Worm (Caenorhabditis elegans) whole organism, L3 larva: Measurements from ENCODE around the gene Y38E10A.2.
A peak's percentile ranks its signal among the peaks of the same experiment; 100 is the strongest.

Experiments
- aly-2 ChIP-seq: fragments of 150-350 bp; optimal IDR thresholded peaks from 2 replicates; lab custom pipeline; 2014; ENCODE audit warnings: missing biosample characterization, missing genetic modification characterization
- ceh-28 ChIP-seq: fragments of 150-350 bp; optimal IDR thresholded peaks from 2 replicates; lab custom pipeline; 2014; ENCODE audit warnings: missing biosample characterization, missing genetic modification reagents, missing genetic modification characterization
- ceh-82 ChIP-seq: fragments of 150-350 bp; optimal IDR thresholded peaks from 2 replicates; lab custom pipeline; 2014; ENCODE audit warnings: missing biosample characterization, missing genetic modification characterization
- ceh-9 ChIP-seq: sonication (generic microtip); optimal IDR thresholded peaks from 2 replicates; lab custom pipeline; 2018; ENCODE audit warnings: missing biosample characterization, missing genetic modification characterization
- egl-27 ChIP-seq: sonication (generic microtip); optimal IDR thresholded peaks from 4 replicates; lab custom pipeline; 2017; ENCODE audit warnings: missing biosample characterization, missing genetic modification reagents, missing genetic modification characterization
- egl-5 ChIP-seq: fragments of 150-350 bp; optimal IDR thresholded peaks from 2 replicates; lab custom pipeline; 2017; ENCODE audit warnings: missing biosample characterization, missing genetic modification reagents, missing genetic modification characterization, inconsistent platforms
- elt-2 ChIP-seq: sonication (generic microtip); optimal IDR thresholded peaks from 2 replicates; lab custom pipeline; 2016; ENCODE audit warnings: missing genetic modification reagents, mild to moderate bottlenecking, missing genetic modification characterization, missing compliant biosample characterization
- elt-3 ChIP-seq, 3 experiments: fragments of 150-350 bp in 1 of 3; sonication (generic microtip) in 2 of 3; optimal IDR thresholded peaks; 2 replicates in 2 of 3; 4 replicates in 1 of 3; lab custom pipeline; 2014 to 2017; ENCODE audit warnings: missing biosample characterization in 3 of 3, missing genetic modification characterization in 3 of 3
- eor-1 ChIP-seq, 2 experiments: fragments of 150-350 bp; optimal IDR thresholded peaks; 2 replicates each; lab custom pipeline; 2014 to 2018; ENCODE audit warnings: missing biosample characterization in 2 of 2, missing genetic modification characterization in 2 of 2
- fkh-10 ChIP-seq: sonication (generic microtip); optimal IDR thresholded peaks from 2 replicates; lab custom pipeline; 2017; ENCODE audit warnings: missing biosample characterization, missing genetic modification reagents, missing genetic modification characterization
- fos-1 ChIP-seq: fragments of 150-350 bp; optimal IDR thresholded peaks from 2 replicates; lab custom pipeline; 2014; ENCODE audit warnings: missing biosample characterization, missing genetic modification characterization
- hmg-11 ChIP-seq: sonication (generic microtip); optimal IDR thresholded peaks from 2 replicates; lab custom pipeline; 2016; ENCODE audit warnings: missing genetic modification characterization, missing compliant biosample characterization
- jun-1 ChIP-seq: fragments of 150-350 bp; optimal IDR thresholded peaks from 2 replicates; lab custom pipeline; 2014; ENCODE audit warnings: missing biosample characterization, missing genetic modification reagents, missing genetic modification characterization
- lin-15B ChIP-seq: fragments of 150-350 bp; optimal IDR thresholded peaks from 2 replicates; lab custom pipeline; 2014; ENCODE audit warnings: missing biosample characterization, missing genetic modification characterization
- lin-39 ChIP-seq: fragments of 150-350 bp; optimal IDR thresholded peaks from 2 replicates; lab custom pipeline; 2018; ENCODE audit warnings: missing biosample characterization, missing genetic modification reagents, missing genetic modification characterization
- lsy-12 ChIP-seq: sonication (generic microtip); optimal IDR thresholded peaks from 2 replicates; lab custom pipeline; 2016; ENCODE audit warnings: mild to moderate bottlenecking, missing genetic modification characterization, missing compliant biosample characterization
- mml-1 ChIP-seq: fragments of 150-350 bp; sonication (generic microtip); optimal IDR thresholded peaks from 3 replicates; lab custom pipeline; 2014; ENCODE audit warnings: missing biosample characterization, missing genetic modification characterization
- nfya-1 ChIP-seq: sonication (generic microtip); optimal IDR thresholded peaks from 2 replicates; lab custom pipeline; 2017; ENCODE audit warnings: missing genetic modification characterization, mild to moderate bottlenecking, missing compliant biosample characterization, antibody characterized with exemption, moderate library complexity; ENCODE audit not compliant: insufficient read depth
- nhr-11 ChIP-seq: fragments of 150-350 bp; optimal IDR thresholded peaks from 2 replicates; lab custom pipeline; 2014; ENCODE audit warnings: missing biosample characterization, missing genetic modification characterization
- nhr-23 ChIP-seq: fragments of 150-350 bp; optimal IDR thresholded peaks from 2 replicates; lab custom pipeline; 2014; ENCODE audit warnings: missing biosample characterization, missing genetic modification reagents, missing genetic modification characterization
- nhr-237 ChIP-seq: fragments of 150-350 bp; optimal IDR thresholded peaks from 2 replicates; lab custom pipeline; 2014; ENCODE audit warnings: missing biosample characterization, missing genetic modification characterization
- nhr-25 ChIP-seq: sonication (generic microtip); optimal IDR thresholded peaks from 2 replicates; lab custom pipeline; 2017; ENCODE audit warnings: missing biosample characterization, missing genetic modification characterization
- nhr-43 ChIP-seq: sonication (generic microtip); optimal IDR thresholded peaks from 2 replicates; lab custom pipeline; 2016; ENCODE audit warnings: mild to moderate bottlenecking, missing genetic modification characterization, missing compliant biosample characterization; ENCODE audit not compliant: poor library complexity, severe bottlenecking
- nhr-67 ChIP-seq: fragments of 150-350 bp; optimal IDR thresholded peaks from 2 replicates; lab custom pipeline; 2014; ENCODE audit warnings: missing biosample characterization, missing genetic modification characterization
- nhr-77 ChIP-seq: fragments of 150-350 bp; optimal IDR thresholded peaks from 2 replicates; lab custom pipeline; 2014; ENCODE audit warnings: missing biosample characterization, missing genetic modification characterization
- pha-4 ChIP-seq: fragments of 150-350 bp; optimal IDR thresholded peaks from 2 replicates; lab custom pipeline; 2014; ENCODE audit warnings: missing biosample characterization, missing genetic modification reagents, missing genetic modification characterization
- pqm-1 ChIP-seq: fragments of 150-350 bp; optimal IDR thresholded peaks from 2 replicates; lab custom pipeline; 2017; ENCODE audit warnings: missing biosample characterization, missing genetic modification characterization, inconsistent platforms
- skn-1 ChIP-seq: fragments of 150-350 bp; optimal IDR thresholded peaks from 2 replicates; lab custom pipeline; 2014; ENCODE audit warnings: missing biosample characterization, missing genetic modification characterization
- snpc-4 ChIP-seq: fragments of 150-350 bp; optimal IDR thresholded peaks from 2 replicates; lab custom pipeline; 2014; ENCODE audit warnings: missing biosample characterization, missing genetic modification characterization
- unc-39 ChIP-seq: sonication (generic microtip); optimal IDR thresholded peaks from 4 replicates; lab custom pipeline; 2017; ENCODE audit warnings: missing biosample characterization, missing genetic modification characterization
- zag-1 ChIP-seq: fragments of 150-350 bp; optimal IDR thresholded peaks from 2 replicates; lab custom pipeline; 2014; ENCODE audit warnings: missing biosample characterization, missing genetic modification characterization
- ztf-11 ChIP-seq: fragments of 150-350 bp; optimal IDR thresholded peaks from 2 replicates; lab custom pipeline; 2014; ENCODE audit warnings: missing biosample characterization, missing genetic modification characterization

Y38E10A.2 gene

ce11 chrII:12606108-12606507 lies 32.7 kb upstream of the Y38E10A.2 start:
- no peak for TF ChIP-seq jun-1 (tag; lab: Kevin White, UChicago)
- TF ChIP-seq lin-15B (tag; lab: Kevin White, UChicago), result no peak
- no peak for TF ChIP-seq nhr-11
- TF ChIP-seq unc-39 (tag; lab: Kevin White, UChicago), result no peak
- no peak for TF ChIP-seq eor-1 (tag; optimal IDR thresholded peaks at IDR 0.05; lab: Kevin White, UChicago)
- no peak for TF ChIP-seq lin-39 (tag; lab: Kevin White, UChicago)
- no peak for TF ChIP-seq egl-5 (tag; lab: Kevin White, UChicago)
- no peak for TF ChIP-seq nhr-237
- no peak for TF ChIP-seq elt-3 (tag; optimal IDR thresholded peaks at IDR 0.05; lab: Kevin White, UChicago)

ce11 chrII:12603667-12604621 lies 30.5 kb upstream of the Y38E10A.2 start, which contains the start of the genes ceh-100 and lips-15:
Gene ceh-100 (minus strand): TSS chrII:12603680.
Gene lips-15 (plus strand): TSS chrII:12604386.
- TF ChIP-seq lin-15B (tag; lab: Kevin White, UChicago) (peak; percentile 81), eor-1 (tag; optimal IDR thresholded peaks at IDR 0.05; lab: Kevin White, UChicago) (no peak), nhr-25 (tag; lab: Kevin White, UChicago) (peak; percentile 56), nhr-23 (tag; lab: Kevin White, UChicago) (peak; percentile 0), nfya-1 (tag; lab: Kevin White, UChicago) (peak; percentile 46), elt-2 (tag; lab: Kevin White, UChicago) (peak; percentile 5), hmg-11 (tag; lab: Kevin White, UChicago) (peak; percentile 43), pha-4 (tag; lab: Kevin White, UChicago) (peak; percentile 23), egl-5 (tag; lab: Kevin White, UChicago) (peak; percentile 37), ceh-28 (peak; percentile 78), nhr-11 (no peak), mml-1 (tag; lab: Kevin White, UChicago) (no peak)

- peak; percentile 31 for TF ChIP-seq elt-2 (tag; lab: Kevin White, UChicago)
- TF ChIP-seq pqm-1 (tag; lab: Kevin White, UChicago), result peak; percentile 63
- no peak for TF ChIP-seq nhr-67
- TF ChIP-seq nhr-237, result no peak
Observed at ce11 chrII:12580952-12581351, 7.5 kb upstream of the Y38E10A.2 start, which contains the start of gene clec-4. Gene clec-4 (minus strand): TSS chrII:12581113.

DNA sequence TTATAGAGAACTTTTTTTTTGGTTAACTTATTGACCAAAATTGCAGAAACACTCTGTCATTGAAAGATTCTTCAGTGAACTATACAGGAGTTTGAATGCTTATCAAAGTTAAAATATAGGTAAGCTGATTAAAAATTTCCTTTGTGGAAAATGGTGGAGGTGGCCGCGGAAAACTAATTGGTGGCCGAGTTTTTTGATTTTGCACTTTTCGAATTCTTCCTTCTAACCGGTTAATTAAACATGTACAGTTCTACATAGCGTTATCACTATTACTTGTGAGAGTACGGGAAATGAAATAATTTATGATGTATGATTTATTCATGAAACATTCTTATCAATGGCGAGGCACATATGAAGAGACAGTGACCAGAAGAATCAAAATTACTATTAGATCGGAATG lies 4.3 kb upstream of the Y38E10A.2 start, which contains the start of gene clec-8:
Gene clec-8 (minus strand): TSS at position 308 of the 400 bp plus-strand sequence.
- TF ChIP-seq pqm-1 (tag; lab: Kevin White, UChicago) (peak; percentile 74), fkh-10 (GFP tag; lab: Kevin White, UChicago) (no peak), zag-1 (no peak), elt-2 (tag; lab: Kevin White, UChicago) (peak; percentile 74), ceh-28 (peak; percentile 27), nhr-11 (no peak), pha-4 (tag; lab: Kevin White, UChicago) (no peak), nhr-43 (tag; lab: Kevin White, UChicago) (no peak)

ce11 chrII:12574668-12575067 lies 1.2 kb upstream of the Y38E10A.2 start, which contains the start of gene Y38E10A.3:
Gene Y38E10A.3 (minus strand): TSS chrII:12574768.
- TF ChIP-seq lin-15B (tag; lab: Kevin White, UChicago) (no peak), ztf-11 (no peak), fos-1 (no peak)

DNA sequence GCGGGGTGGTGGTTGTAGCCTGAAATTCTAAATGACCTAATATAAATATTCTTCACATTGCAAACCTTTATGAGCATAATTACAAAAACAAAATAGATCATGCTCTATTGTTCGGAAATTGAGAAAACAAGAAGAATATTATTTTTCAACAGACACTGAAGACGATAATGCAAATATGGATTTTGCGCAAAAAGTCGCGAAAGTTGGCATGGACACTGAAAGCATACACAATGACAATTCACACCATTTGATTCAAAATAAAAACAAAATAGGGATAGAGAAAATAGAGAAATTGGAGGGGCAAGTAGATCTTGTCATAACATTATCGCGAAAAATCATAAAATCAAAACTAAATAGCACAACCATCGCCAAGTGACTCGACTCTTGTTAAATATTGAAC lies 681 bp downstream of the Y38E10A.2 start, which contains the start of gene Y38E10A.35:
Gene Y38E10A.35 (minus strand): TSS at position 101 of the 400 bp plus-strand sequence.
- TF ChIP-seq fos-1 (no peak), nhr-67 (no peak), lsy-12 (tag; lab: Kevin White, UChicago) (no peak), skn-1 (tag; lab: Kevin White, UChicago) (no peak), lin-39 (tag; lab: Kevin White, UChicago) (no peak), elt-2 (tag; lab: Kevin White, UChicago) (no peak), nhr-77 (no peak), aly-2 (tag; lab: Kevin White, UChicago) (no peak), snpc-4 (tag; lab: Kevin White, UChicago) (no peak), ceh-28 (no peak), jun-1 (tag; lab: Kevin White, UChicago) (no peak), ceh-9 (tag; lab: Kevin White, UChicago) (no peak), egl-27 (no peak), nhr-23 (tag; lab: Kevin White, UChicago) (no peak), ceh-82 (no peak)
- TF ChIP-seq, all 47 proteins: peak for 0
